Fruit fly (Drosophila melanogaster) whole organism, embryonic: ENCODE results near the gene VGlut.

Source experiments
- Antp ChIP-seq: fragments of 200-800 bp; sonication (Bioruptor generic); optimal IDR thresholded peaks from 3 replicates; lab custom pipeline; 2016; ENCODE audit warnings: missing biosample characterization, missing genetic modification characterization
- CG10147 ChIP-seq: fragments of 200-800 bp; sonication (Bioruptor generic); optimal IDR thresholded peaks from 2 replicates; lab custom pipeline; 2019; ENCODE audit warnings: missing biosample characterization, mild to moderate bottlenecking, missing genetic modification characterization, moderate library complexity
- CG11398 ChIP-seq: fragments of 200-800 bp; sonication (Bioruptor generic); optimal IDR thresholded peaks from 2 replicates; lab custom pipeline; 2016; ENCODE audit warnings: missing biosample characterization, missing genetic modification characterization
- CG12299 ChIP-seq: fragments of 200-800 bp; sonication (Bioruptor generic); optimal IDR thresholded peaks from 2 replicates; lab custom pipeline; 2018; ENCODE audit warnings: missing biosample characterization, mild to moderate bottlenecking, missing genetic modification characterization
- CG12744 ChIP-seq: fragments of 200-800 bp; sonication (Bioruptor generic); optimal IDR thresholded peaks from 2 replicates; lab custom pipeline; 2016; ENCODE audit warnings: missing biosample characterization, missing genetic modification characterization
- CG12769 ChIP-seq: fragments of 200-800 bp; sonication (Bioruptor generic); optimal IDR thresholded peaks from 2 replicates; lab custom pipeline; 2019; ENCODE audit warnings: missing biosample characterization, mild to moderate bottlenecking, missing genetic modification characterization, moderate library complexity
- CG14441 ChIP-seq: fragments of 200-800 bp; sonication (Bioruptor generic); IDR thresholded peaks from 2 replicates; pipeline ENCODE4 v1.3.6; 2022; ENCODE audit warnings: missing biosample characterization, missing genetic modification characterization
- CG1529 ChIP-seq: fragments of 200-800 bp; sonication (Bioruptor generic); optimal IDR thresholded peaks from 3 replicates; lab custom pipeline; 2018; ENCODE audit warnings: missing biosample characterization, missing genetic modification characterization
- CG18619 ChIP-seq: fragments of 200-800 bp; sonication (Bioruptor generic); optimal IDR thresholded peaks from 3 replicates; lab custom pipeline; 2017; ENCODE audit warnings: missing biosample characterization, mild to moderate bottlenecking, missing genetic modification characterization
- CG2199 ChIP-seq: fragments of 200-800 bp; sonication (Bioruptor generic); IDR thresholded peaks from 3 replicates; pipeline ENCODE4 v1.3.6; 2022; ENCODE audit warnings: missing biosample characterization, missing genetic modification characterization
- CG2678 ChIP-seq: fragments of 200-800 bp; sonication (Bioruptor generic); optimal IDR thresholded peaks from 3 replicates; lab custom pipeline; 2019; ENCODE audit warnings: missing biosample characterization, mild to moderate bottlenecking, missing genetic modification characterization, moderate library complexity
- CG2875 ChIP-seq: fragments of 200-800 bp; sonication (Bioruptor generic); optimal IDR thresholded peaks from 2 replicates; lab custom pipeline; 2017; ENCODE audit warnings: missing biosample characterization, mild to moderate bottlenecking, missing genetic modification characterization, missing genetic modification reagents
- CG3407 ChIP-seq: fragments of 200-800 bp; sonication (Bioruptor generic); optimal IDR thresholded peaks from 2 replicates; lab custom pipeline; 2018; ENCODE audit warnings: missing biosample characterization, mild to moderate bottlenecking, missing genetic modification characterization
- CG34422 ChIP-seq: fragments of 200-800 bp; sonication (Bioruptor generic); IDR thresholded peaks from 3 replicates; pipeline ENCODE4 v1.3.6; 2022; ENCODE audit warnings: missing biosample characterization, missing genetic modification characterization
- CG3847 ChIP-seq: fragments of 200-800 bp; sonication (Bioruptor generic); IDR thresholded peaks from 2 replicates; pipeline ENCODE4 v1.3.6; 2022; ENCODE audit warnings: missing biosample characterization, missing genetic modification characterization
- CG5953 ChIP-seq: fragments of 200-800 bp; sonication (Bioruptor generic); IDR thresholded peaks from 2 replicates; pipeline ENCODE4 v1.3.6; 2022; ENCODE audit warnings: missing biosample characterization, missing genetic modification characterization
- CG6813 ChIP-seq: fragments of 200-800 bp; sonication (Bioruptor generic); optimal IDR thresholded peaks from 2 replicates; lab custom pipeline; 2017; ENCODE audit warnings: missing biosample characterization, missing genetic modification characterization, mild to moderate bottlenecking, moderate library complexity, missing genetic modification reagents
- CG7271 ChIP-seq: fragments of 200-800 bp; sonication (Bioruptor generic); optimal IDR thresholded peaks from 2 replicates; lab custom pipeline; 2018; ENCODE audit warnings: missing biosample characterization, mild to moderate bottlenecking, missing genetic modification characterization, moderate library complexity
- CG8388 ChIP-seq: fragments of 200-800 bp; sonication (Bioruptor generic); optimal IDR thresholded peaks from 2 replicates; lab custom pipeline; 2019; ENCODE audit warnings: missing biosample characterization, mild to moderate bottlenecking, missing genetic modification characterization, moderate library complexity
- CG8944 ChIP-seq: fragments of 200-800 bp; sonication (Bioruptor generic); optimal IDR thresholded peaks from 3 replicates; lab custom pipeline; 2016; ENCODE audit warnings: missing biosample characterization, missing genetic modification characterization
- CG9817 ChIP-seq: fragments of 200-800 bp; sonication (Bioruptor generic); optimal IDR thresholded peaks from 2 replicates; lab custom pipeline; 2018; ENCODE audit warnings: missing biosample characterization, mild to moderate bottlenecking, missing genetic modification characterization, moderate library complexity
- CTCF ChIP-seq: fragments of 200-800 bp; sonication (Bioruptor generic); optimal IDR thresholded peaks from 2 replicates; lab custom pipeline; 2017; ENCODE audit warnings: missing biosample characterization, mild to moderate bottlenecking, missing genetic modification characterization, moderate library complexity
- Dad ChIP-seq: fragments of 200-800 bp; sonication (Bioruptor generic); optimal IDR thresholded peaks from 3 replicates; lab custom pipeline; 2016; ENCODE audit warnings: missing biosample characterization, missing genetic modification characterization
- Drgx ChIP-seq: fragments of 200-800 bp; sonication (Bioruptor generic); IDR thresholded peaks from 2 replicates; pipeline ENCODE4 v1.3.6; 2022; ENCODE audit warnings: missing biosample characterization, missing genetic modification characterization
- E2f1 ChIP-seq: fragments of 200-800 bp; sonication (Bioruptor generic); IDR thresholded peaks from 2 replicates; pipeline ENCODE4 v1.3.6; 2022; ENCODE audit warnings: missing biosample characterization, missing genetic modification characterization
- Fer3 ChIP-seq: fragments of 200-800 bp; sonication (Bioruptor generic); optimal IDR thresholded peaks from 2 replicates; lab custom pipeline; 2018; ENCODE audit warnings: missing biosample characterization, mild to moderate bottlenecking, missing genetic modification characterization, moderate library complexity
- Gug ChIP-seq: fragments of 200-800 bp; sonication (Bioruptor generic); IDR thresholded peaks from 4 replicates; pipeline ENCODE4 v1.3.6; 2022; ENCODE audit warnings: missing biosample characterization, missing genetic modification characterization
- NC2α ChIP-seq: fragments of 200-800 bp; sonication (Bioruptor generic); optimal IDR thresholded peaks from 2 replicates; lab custom pipeline; 2016; ENCODE audit warnings: missing biosample characterization, missing genetic modification characterization
- Oaz ChIP-seq: fragments of 200-800 bp; sonication (Bioruptor generic); IDR thresholded peaks from 2 replicates; pipeline ENCODE4 v1.3.6; 2022; ENCODE audit warnings: missing biosample characterization, missing genetic modification characterization
- TFAM ChIP-seq: fragments of 200-800 bp; sonication (Bioruptor generic); optimal IDR thresholded peaks from 2 replicates; lab custom pipeline; 2017; ENCODE audit warnings: missing biosample characterization, missing genetic modification characterization, inconsistent platforms
- Usf ChIP-seq: fragments of 200-800 bp; sonication (Bioruptor generic); optimal IDR thresholded peaks from 2 replicates; lab custom pipeline; 2017; ENCODE audit warnings: missing genotype, missing biosample characterization, missing genetic modification characterization
- Xrp1 ChIP-seq: fragments of 200-800 bp; sonication (Bioruptor generic); IDR thresholded peaks from 2 replicates; pipeline ENCODE4 v1.3.6; 2022; ENCODE audit warnings: missing biosample characterization, missing genetic modification characterization
- abd-A ChIP-seq: fragments of 200-800 bp; sonication (Bioruptor generic); optimal IDR thresholded peaks from 3 replicates; lab custom pipeline; 2019; ENCODE audit warnings: missing biosample characterization, mild to moderate bottlenecking, missing genetic modification characterization, moderate library complexity
- ato ChIP-seq: fragments of 200-800 bp; sonication (Bioruptor generic); IDR thresholded peaks from 2 replicates; pipeline ENCODE4 v1.3.6; 2022; ENCODE audit warnings: missing biosample characterization, missing genetic modification characterization; ENCODE audit not compliant: partially characterized antibody
- br ChIP-seq: fragments of >200 bp; optimal IDR thresholded peaks from 2 replicates; lab custom pipeline; 2017
- bsh ChIP-seq, 2 experiments: fragments of 200-800 bp; sonication (Bioruptor generic); optimal IDR thresholded peaks; 2 replicates each; lab custom pipeline; 2017 to 2018; ENCODE audit warnings: mild to moderate bottlenecking in 2 of 2, missing biosample characterization in 2 of 2, missing genetic modification characterization in 2 of 2, moderate library complexity in 1 of 2
- chn ChIP-seq: fragments of 200-800 bp; sonication (Bioruptor generic); optimal IDR thresholded peaks from 2 replicates; lab custom pipeline; 2016; ENCODE audit warnings: missing biosample characterization, missing genetic modification characterization
- ems ChIP-seq: fragments of 200-800 bp; sonication (Bioruptor generic); optimal IDR thresholded peaks from 3 replicates; lab custom pipeline; 2016; ENCODE audit warnings: missing biosample characterization, missing genetic modification characterization
- fru ChIP-seq: fragments of >200 bp; optimal IDR thresholded peaks from 2 replicates; lab custom pipeline; 2017
- fu2 ChIP-seq: fragments of 200-800 bp; sonication (Bioruptor generic); optimal IDR thresholded peaks from 2 replicates; lab custom pipeline; 2016; ENCODE audit warnings: missing biosample characterization, missing genetic modification characterization
- gt ChIP-seq: fragments of 200-800 bp; sonication (Bioruptor generic); IDR thresholded peaks from 2 replicates; pipeline ENCODE4 v1.3.6; 2022; ENCODE audit warnings: missing biosample characterization, missing genetic modification characterization
- hbn ChIP-seq: fragments of 200-800 bp; sonication (Bioruptor generic); IDR thresholded peaks from 2 replicates; pipeline ENCODE4 v1.3.6; 2022; ENCODE audit warnings: missing biosample characterization, missing genetic modification characterization; ENCODE audit not compliant: partially characterized antibody
- kay ChIP-seq: fragments of 200-800 bp; sonication (Bioruptor generic); optimal IDR thresholded peaks from 2 replicates; lab custom pipeline; 2016; ENCODE audit warnings: missing biosample characterization, missing genetic modification characterization
- maf-S ChIP-seq: fragments of 200-800 bp; sonication (Bioruptor generic); optimal IDR thresholded peaks from 2 replicates; lab custom pipeline; 2016; ENCODE audit warnings: missing biosample characterization, missing genetic modification characterization
- nerfin-2 ChIP-seq: fragments of 200-800 bp; sonication (Bioruptor generic); IDR thresholded peaks from 2 replicates; pipeline ENCODE4 v1.3.6; 2022; ENCODE audit warnings: missing biosample characterization, missing genetic modification characterization; ENCODE audit not compliant: partially characterized antibody
- pros ChIP-seq: fragments of 200-800 bp; sonication (Bioruptor generic); optimal IDR thresholded peaks from 3 replicates; lab custom pipeline; 2019; ENCODE audit warnings: missing biosample characterization, mild to moderate bottlenecking, missing genetic modification characterization, moderate library complexity
- pum ChIP-seq: fragments of 200-800 bp; sonication (Bioruptor generic); optimal IDR thresholded peaks from 2 replicates; lab custom pipeline; 2016; ENCODE audit warnings: missing biosample characterization, missing genetic modification characterization
- sna ChIP-seq: fragments of 200-800 bp; sonication (Bioruptor generic); IDR thresholded peaks from 2 replicates; pipeline ENCODE4 v1.3.6; 2022; ENCODE audit warnings: missing biosample characterization, missing genetic modification characterization; ENCODE audit not compliant: partially characterized antibody
- stc ChIP-seq: fragments of 200-800 bp; sonication (Bioruptor generic); IDR thresholded peaks from 2 replicates; pipeline ENCODE4 v1.3.6; 2022; ENCODE audit warnings: missing biosample characterization, missing genetic modification characterization
- yki ChIP-seq: fragments of >200 bp; optimal IDR thresholded peaks from 3 replicates; lab custom pipeline; 2018
- zfh1 ChIP-seq: fragments of 200-800 bp; sonication (Bioruptor generic); IDR thresholded peaks from 3 replicates; pipeline ENCODE4 v1.3.6; 2022; ENCODE audit warnings: missing biosample characterization, missing genetic modification characterization

The VGlut gene

DNA sequence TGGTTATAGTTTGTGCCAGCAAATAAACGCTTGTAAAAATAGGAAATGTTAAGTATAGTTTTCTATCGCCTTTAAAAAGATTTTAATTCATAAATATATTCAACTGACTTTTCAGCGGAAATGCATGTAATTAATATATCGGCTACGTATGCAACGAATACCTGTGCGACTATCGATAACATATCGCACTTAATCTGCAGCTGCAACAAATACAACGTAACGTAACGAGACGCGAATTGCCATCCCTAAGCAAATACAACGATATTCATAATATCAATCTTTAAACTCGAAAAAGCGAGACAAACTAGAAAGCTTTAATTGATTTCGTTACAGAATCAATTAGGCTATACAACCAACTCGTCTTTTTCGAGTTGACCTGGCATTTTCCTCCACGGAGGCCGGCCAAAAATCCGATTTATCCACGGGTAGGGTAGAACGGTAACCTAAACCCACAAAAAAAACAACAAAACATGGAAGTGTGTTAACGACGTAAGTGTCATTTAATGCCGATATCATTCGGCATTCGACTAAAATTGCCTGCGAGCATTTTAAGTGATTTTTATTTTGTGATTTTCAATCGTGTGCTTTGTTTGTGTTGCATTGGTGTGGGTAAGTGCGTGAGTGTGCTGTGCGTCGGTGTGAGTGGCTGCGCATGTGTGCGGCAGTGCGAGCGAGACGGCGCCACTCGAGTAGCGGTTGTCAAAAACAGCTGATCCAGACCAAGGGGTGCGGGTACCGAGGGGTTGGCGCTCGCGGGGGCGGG, 24.3 kb upstream of the VGlut start, which contains the start of gene Atxn7 (continued):
- TF ChIP-seq CG12769 (peak; percentile 28), zfh1 (GFP tag; lab: Robert Waterston, UW) (peak; percentile 88), CG2199 (GFP tag; lab: Robert Waterston, UW) (no peak), E2f1 (peak; percentile 36; the same call in 1 of the 2 replicates), sna (peak; percentile 82), NC2α (GFP tag; lab: Kevin White, UChicago) (peak; percentile 47), CG11398 (GFP tag; lab: Kevin White, UChicago) (peak; percentile 3), CG2875 (peak; percentile 73), CG12744 (GFP tag; lab: Kevin White, UChicago) (peak; percentile 40), Drgx (0 out of 2 replicates have a peak, but pooled peaks have one; percentile 17), maf-S (GFP tag; lab: Kevin White, UChicago) (peak; percentile 26), CTCF (GFP tag; lab: Kevin White, UChicago) (peak; percentile 9), hbn (GFP tag; lab: Robert Waterston, UW) (peak; percentile 96), yki (no peak), ems (peak; percentile 46), TFAM (GFP tag; lab: Kevin White, UChicago) (no peak), CG8944 (peak; percentile 29), bsh (GFP tag; optimal IDR thresholded peaks at IDR 0.05; lab: Kevin White, UChicago) (peak; percentile 1 to 74), CG2678 (peak; percentile 40), Usf (GFP tag; lab: Kevin White, UChicago) (peak; percentile 20), nerfin-2 (GFP tag; lab: Robert Waterston, UW) (peak; percentile 89), CG18619 (peak; percentile 84), Dad (peak; percentile 36), br (no peak), chn (GFP tag; lab: Kevin White, UChicago) (peak; percentile 48), CG7271 (peak; percentile 88), CG9817 (tag; lab: Kevin White, UChicago) (peak; percentile 65), pum (GFP tag; lab: Kevin White, UChicago) (no peak), CG10147 (GFP tag; lab: Kevin White, UChicago) (no peak), CG3847 (GFP tag; lab: Robert Waterston, UW) (peak; percentile 36; the same call in 1 of the 2 replicates), fru (no peak), CG1529 (GFP tag; lab: Kevin White, UChicago) (peak; percentile 65), CG3407 (GFP tag; lab: Kevin White, UChicago) (peak; percentile 69), stc (GFP tag; lab: Robert Waterston, UW) (peak; percentile 56; the same call in 1 of the 2 replicates), CG6813 (peak; percentile 38), CG14441 (peak; percentile 63), CG12299 (tag; lab: Kevin White, UChicago) (peak; percentile 61), Antp (peak; percentile 5), ato (GFP tag; lab: Robert Waterston, UW) (peak; percentile 96), gt (GFP tag; lab: Robert Waterston, UW) (no peak), fu2 (no peak), Fer3 (tag; lab: Kevin White, UChicago) (peak; percentile 63), Xrp1 (peak; percentile 30; the same call in 1 of the 2 replicates), CG5953 (peak; percentile 68; the same call in 1 of the 2 replicates), CG34422 (GFP tag; lab: Robert Waterston, UW) (peak; percentile 94), abd-A (tag; lab: Kevin White, UChicago) (peak; percentile 24), CG8388 (GFP tag; lab: Kevin White, UChicago) (peak; percentile 53), kay (GFP tag; lab: Kevin White, UChicago) (peak; percentile 27), Oaz (peak; percentile 41), pros (GFP tag; lab: Kevin White, UChicago) (no peak), Gug (GFP tag; lab: Robert Waterston, UW) (no peak; the same call in 3 of the 4 replicates)
